Worm (Caenorhabditis elegans): ENCODE data around the gene irg-3.
A peak's percentile ranks its signal among the peaks of the same experiment; 100 is the strongest.

Gene irg-3

DNA sequence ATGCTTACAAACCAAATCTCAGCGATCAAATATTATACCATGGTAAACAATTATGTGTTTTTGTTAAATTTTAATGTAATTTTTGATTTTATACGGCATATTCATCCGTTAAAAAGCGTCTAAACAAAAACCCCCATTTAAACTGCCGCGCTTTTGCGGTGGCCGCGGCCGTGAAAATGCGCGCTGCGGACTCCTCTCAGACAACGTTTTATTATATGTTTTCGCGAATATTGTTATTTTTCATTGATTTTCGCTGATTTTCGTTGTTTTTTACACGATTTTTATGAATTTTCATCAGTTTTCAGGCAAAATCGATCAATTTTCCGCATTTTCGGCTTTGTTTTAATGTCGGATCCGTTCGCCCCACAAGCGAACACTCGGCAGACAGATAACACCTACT, 46.2 kb downstream of the irg-3 start, which contains the start of gene W02H5.19 (continued):
- TF ChIP-seq nhr-71 (tag; optimal IDR thresholded peaks at IDR 0.05) = peak; percentile 96
- no peak for TF ChIP-seq lir-3 (tag; optimal IDR thresholded peaks at IDR 0.05; ENCODE audit: poor library complexity)
- TF ChIP-seq mep-1 (tag; optimal IDR thresholded peaks at IDR 0.05) = peak; percentile 74
- peak; percentile 84 for TF ChIP-seq elt-2 (tag; optimal IDR thresholded peaks at IDR 0.05)
- TF ChIP-seq ceh-88 (GFP tag; IDR thresholded peaks at IDR 0.05) = peak; percentile 81
- peak; percentile 90 for TF ChIP-seq C04F5.9 (tag; optimal IDR thresholded peaks at IDR 0.05)
- no peak for TF ChIP-seq pqm-1 (tag; optimal IDR thresholded peaks at IDR 0.05)
- peak; percentile 78 for TF ChIP-seq sup-37 (GFP tag; optimal IDR thresholded peaks at IDR 0.05)
- TF ChIP-seq nhr-47 (tag; optimal IDR thresholded peaks at IDR 0.05) = peak; percentile 95
- TF ChIP-seq efl-1 (optimal IDR thresholded peaks at IDR 0.05) = peak; percentile 97 to 98
- peak; percentile 97 to 100 for TF ChIP-seq efl-1 (GFP tag; optimal IDR thresholded peaks at IDR 0.05 in 1 of 2)
- TF ChIP-seq nhr-85 (tag) = peak; percentile 96
- TF ChIP-seq hlh-17 (GFP tag; optimal IDR thresholded peaks at IDR 0.05; ENCODE audit: borderline replicate concordance) = peak; percentile 66
- TF ChIP-seq lsy-2 (tag; optimal IDR thresholded peaks at IDR 0.05) = peak; percentile 81 to 88
- no peak for TF ChIP-seq nhr-237 (tag; optimal IDR thresholded peaks at IDR 0.05)
- peak; percentile 56 for TF ChIP-seq snpc-4 (tag; optimal IDR thresholded peaks at IDR 0.05)
- peak; percentile 43 for TF ChIP-seq nhr-11 (tag; optimal IDR thresholded peaks at IDR 0.05)
- peak; percentile 37 for TF ChIP-seq aha-1 (tag; optimal IDR thresholded peaks at IDR 0.05)
- peak; percentile 67 for TF ChIP-seq lin-13 (GFP tag; optimal IDR thresholded peaks at IDR 0.05)
- TF ChIP-seq egl-13 (tag; optimal IDR thresholded peaks at IDR 0.05) = peak; percentile 95
- TF ChIP-seq ztf-11 (tag; optimal IDR thresholded peaks at IDR 0.05) = peak in 1 of 2 experiments; percentile 98
- no peak for TF ChIP-seq nhr-84 (tag; optimal IDR thresholded peaks at IDR 0.05)
- no peak for TF ChIP-seq alr-1 (tag; optimal IDR thresholded peaks at IDR 0.05; ENCODE audit: borderline replicate concordance)
- peak; percentile 97 for TF ChIP-seq dsc-1 (tag; optimal IDR thresholded peaks at IDR 0.05)
- peak; percentile 56 for TF ChIP-seq C34B4.2 (tag; optimal IDR thresholded peaks at IDR 0.05)
- TF ChIP-seq ceh-63 (GFP tag; optimal IDR thresholded peaks at IDR 0.05) = peak; percentile 87
- TF ChIP-seq unc-86 (tag; optimal IDR thresholded peaks at IDR 0.05) = peak; percentile 88
- peak; percentile 84 for TF ChIP-seq isw-1 (GFP tag; IDR thresholded peaks at IDR 0.05)
- no peak for TF ChIP-seq ama-1 (optimal IDR thresholded peaks at IDR 0.05)
- peak; percentile 56 for TF ChIP-seq lin-15B (tag; optimal IDR thresholded peaks at IDR 0.05)
- peak; percentile 98 for TF ChIP-seq fkh-4 (tag; optimal IDR thresholded peaks at IDR 0.05; ENCODE audit: borderline replicate concordance)
- peak; percentile 100 for TF ChIP-seq rnt-1 (tag; optimal IDR thresholded peaks at IDR 0.05)
- TF ChIP-seq ztf-4 (tag; optimal IDR thresholded peaks at IDR 0.05) = peak; percentile 20
- peak; percentile 87 for TF ChIP-seq Y116A8C.19 (tag; optimal IDR thresholded peaks at IDR 0.05; ENCODE audit: borderline replicate concordance)
- TF ChIP-seq irx-1 (tag; optimal IDR thresholded peaks at IDR 0.05) = peak; percentile 97
- peak; percentile 79 for TF ChIP-seq unc-98 (GFP tag; IDR thresholded peaks at IDR 0.05)
- no peak for TF ChIP-seq unc-62 (GFP tag; optimal IDR thresholded peaks at IDR 0.05)
- peak; percentile 78 for TF ChIP-seq grh-1 (GFP tag; IDR thresholded peaks at IDR 0.05)
- TF ChIP-seq egl-27 (tag; optimal IDR thresholded peaks at IDR 0.05) = no peak
- TF ChIP-seq zip-4 (GFP tag; optimal IDR thresholded peaks at IDR 0.05) = peak; percentile 81
- no peak for TF ChIP-seq nhr-76 (tag; optimal IDR thresholded peaks at IDR 0.05)
- no peak for TF ChIP-seq ces-1 (GFP tag; optimal IDR thresholded peaks at IDR 0.05)
- TF ChIP-seq ets-5 (GFP tag; IDR thresholded peaks at IDR 0.05) = no peak
- no peak for TF ChIP-seq nhr-12 (tag; optimal IDR thresholded peaks at IDR 0.05)
- peak; percentile 94 for TF ChIP-seq xbp-1 (tag; optimal IDR thresholded peaks at IDR 0.05)
- no peak for TF ChIP-seq tlp-1 (tag; optimal IDR thresholded peaks at IDR 0.05)
- peak; percentile 94 for TF ChIP-seq swsn-7 (tag; optimal IDR thresholded peaks at IDR 0.05)
- TF ChIP-seq fos-1 (tag; optimal IDR thresholded peaks at IDR 0.05) = peak; percentile 7
- TF ChIP-seq fkh-10 (GFP tag; optimal IDR thresholded peaks at IDR 0.05) = no peak
- peak; percentile 89 for TF ChIP-seq nhr-19 (GFP tag; conservative IDR thresholded peaks at IDR 0.05)
- peak; percentile 71 to 81 (median 79) for TF ChIP-seq ceh-82 (tag; optimal IDR thresholded peaks at IDR 0.05)
- TF ChIP-seq unc-30 (tag; optimal IDR thresholded peaks at IDR 0.05) = no peak
- TF ChIP-seq nhr-28 (tag; optimal IDR thresholded peaks at IDR 0.05) = no peak
- TF ChIP-seq lin-14 (GFP tag; optimal IDR thresholded peaks at IDR 0.05) = no peak

Data from whole organism, L1 larva.